Worm (Caenorhabditis elegans): ENCODE measurements around the gene algn-2.

- TF ChIP-seq pqm-1 (tag; optimal IDR thresholded peaks at IDR 0.05) (no peak), zag-1 (tag; optimal IDR thresholded peaks at IDR 0.05) (no peak)
Observed at ce11 chrII:5408924-5409323, 33.9 kb downstream of the algn-2 start, which contains the start of the genes EEED8.12 and EEED8.4.

Measured in whole organism, L3 larva.